Worm (Caenorhabditis elegans) whole organism, L1 larva: ENCODE results near the gene oig-5.

ENCODE experiments used
- C16A3.4 ChIP-seq: fragments of 150-350 bp; optimal IDR thresholded peaks from 2 replicates; lab custom pipeline; 2014; ENCODE audit warnings: missing biosample characterization, missing genetic modification characterization
- Y116A8C.19 ChIP-seq: sonication (generic microtip); optimal IDR thresholded peaks from 2 replicates; lab custom pipeline; 2016; ENCODE audit warnings: missing compliant biosample characterization, missing genetic modification characterization, borderline replicate concordance
- aha-1 ChIP-seq: fragments of 150-350 bp; optimal IDR thresholded peaks from 2 replicates; lab custom pipeline; 2014; ENCODE audit warnings: missing biosample characterization, missing genetic modification characterization
- blmp-1 ChIP-seq: fragments of 150-350 bp; optimal IDR thresholded peaks from 2 replicates; lab custom pipeline; 2014; ENCODE audit warnings: missing biosample characterization, missing genetic modification characterization
- ceh-63 ChIP-seq: fragments of 200-800 bp; sonication (Bioruptor generic); optimal IDR thresholded peaks from 2 replicates; lab custom pipeline; 2018; ENCODE audit warnings: mild to moderate bottlenecking, missing genetic modification characterization, missing compliant biosample characterization
- ces-1 ChIP-seq: fragments of 150-350 bp; optimal IDR thresholded peaks from 2 replicates; lab custom pipeline; 2014; ENCODE audit warnings: missing biosample characterization, missing genetic modification reagents, missing genetic modification characterization
- dpl-1 ChIP-seq, 3 experiments: fragments of 150-350 bp in 2 of 3; sonication (generic microtip) in 1 of 3; optimal IDR thresholded peaks; 2 replicates each; lab custom pipeline; 2014 to 2017; ENCODE audit warnings: missing biosample characterization in 3 of 3, missing genetic modification characterization in 3 of 3, missing genetic modification reagents in 3 of 3
- dsc-1 ChIP-seq: sonication (generic microtip); optimal IDR thresholded peaks from 2 replicates; lab custom pipeline; 2016; ENCODE audit warnings: mild to moderate bottlenecking, missing genetic modification characterization, missing compliant biosample characterization
- efl-1 ChIP-seq, 4 experiments: fragments of 150-350 bp; optimal IDR thresholded peaks in 3 of 4; peaks in 1 of 4; 1 replicate in 1 of 4; 2 replicates in 3 of 4; lab custom pipeline; 2014; ENCODE audit warnings: missing biosample characterization in 2 of 4, missing genetic modification characterization in 2 of 4, missing genetic modification reagents in 2 of 4
- egl-13 ChIP-seq: sonication (generic microtip); optimal IDR thresholded peaks from 2 replicates; lab custom pipeline; 2016; ENCODE audit warnings: missing genotype, missing genetic modification reagents, missing genetic modification characterization, missing compliant biosample characterization
- ets-5 ChIP-seq: fragments of 200-800 bp; sonication (Bioruptor generic); IDR thresholded peaks from 2 replicates; pipeline ENCODE4 v1.3.6; 2022; ENCODE audit warnings: missing genetic modification characterization, missing compliant biosample characterization
- fkh-10 ChIP-seq: sonication (generic microtip); optimal IDR thresholded peaks from 2 replicates; lab custom pipeline; 2017; ENCODE audit warnings: missing biosample characterization, missing genetic modification reagents, missing genetic modification characterization
- fkh-4 ChIP-seq: sonication (generic microtip); optimal IDR thresholded peaks from 2 replicates; lab custom pipeline; 2016; ENCODE audit warnings: missing compliant biosample characterization, missing genetic modification characterization, borderline replicate concordance
- fkh-8 ChIP-seq: sonication (generic microtip); optimal IDR thresholded peaks from 2 replicates; lab custom pipeline; 2016; ENCODE audit warnings: mild to moderate bottlenecking, missing genetic modification characterization, missing compliant biosample characterization
- grh-1 ChIP-seq: fragments of 200-800 bp; sonication (Bioruptor generic); IDR thresholded peaks from 2 replicates; pipeline ENCODE4 v1.3.6; 2022; ENCODE audit warnings: missing genetic modification reagents, missing genetic modification characterization, missing compliant biosample characterization
- hlh-17 ChIP-seq: fragments of 200-800 bp; sonication (Bioruptor generic); optimal IDR thresholded peaks from 2 replicates; lab custom pipeline; 2018; ENCODE audit warnings: missing genetic modification characterization, mild to moderate bottlenecking, missing compliant biosample characterization, moderate library complexity, borderline replicate concordance
- hlh-4 ChIP-seq: sonication (generic microtip); optimal IDR thresholded peaks from 2 replicates; lab custom pipeline; 2016; ENCODE audit warnings: mild to moderate bottlenecking, missing genetic modification characterization, missing compliant biosample characterization
- hpl-2 ChIP-seq: fragments of 150-350 bp; optimal IDR thresholded peaks from 2 replicates; lab custom pipeline; 2014; ENCODE audit warnings: missing biosample characterization, missing genetic modification reagents, missing genetic modification characterization
- irx-1 ChIP-seq: sonication (generic microtip); optimal IDR thresholded peaks from 2 replicates; lab custom pipeline; 2016; ENCODE audit warnings: missing genetic modification characterization, missing compliant biosample characterization
- isw-1 ChIP-seq: fragments of 200-800 bp; sonication (Bioruptor generic); IDR thresholded peaks from 2 replicates; pipeline ENCODE4 v1.3.6; 2022; ENCODE audit warnings: missing genetic modification characterization, missing compliant biosample characterization
- lin-14 ChIP-seq: fragments of 200-800 bp; sonication (Bioruptor generic); optimal IDR thresholded peaks from 2 replicates; lab custom pipeline; 2018; ENCODE audit warnings: mild to moderate bottlenecking, missing genetic modification characterization, moderate library complexity, missing compliant biosample characterization
- lin-35 ChIP-seq, 2 experiments: fragments of 150-350 bp; optimal IDR thresholded peaks; 2 replicates each; lab custom pipeline; 2014; ENCODE audit warnings: missing biosample characterization in 2 of 2, missing genetic modification characterization in 2 of 2, missing genetic modification reagents in 2 of 2
- lin-39 ChIP-seq: fragments of 150-350 bp; optimal IDR thresholded peaks from 2 replicates; lab custom pipeline; 2014; ENCODE audit warnings: missing biosample characterization, missing genetic modification reagents, missing genetic modification characterization
- lir-3 ChIP-seq: sonication (generic microtip); optimal IDR thresholded peaks from 2 replicates; lab custom pipeline; 2016; ENCODE audit warnings: mild to moderate bottlenecking, missing genetic modification characterization, moderate library complexity, missing compliant biosample characterization; ENCODE audit not compliant: poor library complexity
- lsy-2 ChIP-seq, 2 experiments: fragments of 150-350 bp; optimal IDR thresholded peaks; 2 replicates each; lab custom pipeline; 2014; ENCODE audit warnings: missing biosample characterization in 2 of 2, missing genetic modification characterization in 2 of 2
- mdl-1 ChIP-seq, 2 experiments: fragments of 150-350 bp; optimal IDR thresholded peaks; 2 replicates each; lab custom pipeline; 2014 to 2017; ENCODE audit warnings: missing biosample characterization in 2 of 2, missing genetic modification characterization in 2 of 2, inconsistent platforms in 1 of 2
- mep-1 ChIP-seq: fragments of 150-350 bp; optimal IDR thresholded peaks from 2 replicates; lab custom pipeline; 2014; ENCODE audit warnings: missing biosample characterization, missing genetic modification characterization
- nhr-12 ChIP-seq: sonication (generic microtip); optimal IDR thresholded peaks from 2 replicates; lab custom pipeline; 2017; ENCODE audit warnings: missing biosample characterization, missing genetic modification characterization
- nhr-20 ChIP-seq: sonication (generic microtip); optimal IDR thresholded peaks from 2 replicates; lab custom pipeline; 2016; ENCODE audit warnings: mild to moderate bottlenecking, missing genetic modification characterization, missing compliant biosample characterization
- nhr-237 ChIP-seq: fragments of 150-350 bp; optimal IDR thresholded peaks from 2 replicates; lab custom pipeline; 2014; ENCODE audit warnings: missing biosample characterization, missing genetic modification characterization
- nhr-47 ChIP-seq: sonication (generic microtip); optimal IDR thresholded peaks from 2 replicates; lab custom pipeline; 2016; ENCODE audit warnings: mild to moderate bottlenecking, missing genetic modification characterization, moderate library complexity, missing compliant biosample characterization
- nhr-71 ChIP-seq: sonication (generic microtip); optimal IDR thresholded peaks from 2 replicates; lab custom pipeline; 2016; ENCODE audit warnings: mild to moderate bottlenecking, missing genetic modification characterization, moderate library complexity, missing compliant biosample characterization
- nhr-77 ChIP-seq: fragments of 150-350 bp; optimal IDR thresholded peaks from 2 replicates; lab custom pipeline; 2014; ENCODE audit warnings: missing biosample characterization, missing genetic modification characterization
- nhr-84 ChIP-seq: sonication (generic microtip); optimal IDR thresholded peaks from 2 replicates; lab custom pipeline; 2017; ENCODE audit warnings: missing biosample characterization, missing genetic modification characterization
- nhr-85 ChIP-seq: sonication (generic microtip); peaks from one replicate; lab custom pipeline; 2016; ENCODE audit warnings: missing genetic modification characterization, inconsistent platforms, missing compliant biosample characterization
- pag-3 ChIP-seq: sonication (generic microtip); optimal IDR thresholded peaks from 2 replicates; lab custom pipeline; 2017; ENCODE audit warnings: missing genetic modification characterization, mild to moderate bottlenecking, missing compliant biosample characterization, antibody characterized with exemption, borderline replicate concordance; ENCODE audit not compliant: insufficient read depth
- pax-3 ChIP-seq: fragments of 200-800 bp; sonication (Bioruptor generic); optimal IDR thresholded peaks from 2 replicates; lab custom pipeline; 2018; ENCODE audit warnings: mild to moderate bottlenecking, missing genetic modification characterization, moderate library complexity, missing compliant biosample characterization
- pqm-1 ChIP-seq: sonication (generic microtip); optimal IDR thresholded peaks from 3 replicates; lab custom pipeline; 2017; ENCODE audit warnings: missing biosample characterization, missing genetic modification characterization
- snpc-4 ChIP-seq: fragments of 150-350 bp; optimal IDR thresholded peaks from 2 replicates; lab custom pipeline; 2014; ENCODE audit warnings: missing biosample characterization, missing genetic modification characterization
- snu-23 ChIP-seq: sonication (generic microtip); optimal IDR thresholded peaks from 2 replicates; lab custom pipeline; 2016; ENCODE audit warnings: missing genetic modification characterization, missing compliant biosample characterization
- sox-4 ChIP-seq: sonication (generic microtip); optimal IDR thresholded peaks from 2 replicates; lab custom pipeline; 2016; ENCODE audit warnings: missing genetic modification characterization, missing compliant biosample characterization
- sptf-1 ChIP-seq: fragments of 150-350 bp; optimal IDR thresholded peaks from 2 replicates; lab custom pipeline; 2014; ENCODE audit warnings: missing biosample characterization, missing genetic modification characterization
- tbx-2 ChIP-seq: sonication (generic microtip); optimal IDR thresholded peaks from 2 replicates; lab custom pipeline; 2016; ENCODE audit warnings: missing genetic modification characterization, missing compliant biosample characterization
- tlp-1 ChIP-seq: fragments of 150-350 bp; optimal IDR thresholded peaks from 2 replicates; lab custom pipeline; 2014; ENCODE audit warnings: missing biosample characterization, missing genetic modification characterization
- unc-62 ChIP-seq: fragments of 150-350 bp; optimal IDR thresholded peaks from 2 replicates; lab custom pipeline; 2014; ENCODE audit warnings: missing biosample characterization, missing genetic modification reagents, missing genetic modification characterization
- unc-98 ChIP-seq: fragments of 200-800 bp; sonication (Bioruptor generic); IDR thresholded peaks from 2 replicates; pipeline ENCODE4 v1.3.6; 2022; ENCODE audit warnings: missing genetic modification characterization, missing compliant biosample characterization
- vab-15 ChIP-seq: sonication (generic microtip); optimal IDR thresholded peaks from 2 replicates; lab custom pipeline; 2017; ENCODE audit warnings: missing genotype, mild to moderate bottlenecking, missing genetic modification characterization, missing compliant biosample characterization
- xbp-1 ChIP-seq: sonication (generic microtip); optimal IDR thresholded peaks from 2 replicates; lab custom pipeline; 2016; ENCODE audit warnings: missing genetic modification characterization, missing compliant biosample characterization
- zag-1 ChIP-seq: fragments of 150-350 bp; optimal IDR thresholded peaks from 2 replicates; lab custom pipeline; 2014; ENCODE audit warnings: missing biosample characterization, missing genetic modification characterization
- ztf-11 ChIP-seq, 2 experiments: sonication (generic microtip); optimal IDR thresholded peaks; 2 replicates each; lab custom pipeline; 2016 to 2017; ENCODE audit warnings: missing genetic modification characterization in 2 of 2, missing biosample characterization in 1 of 2, missing compliant biosample characterization in 1 of 2

The oig-5 gene

DNA sequence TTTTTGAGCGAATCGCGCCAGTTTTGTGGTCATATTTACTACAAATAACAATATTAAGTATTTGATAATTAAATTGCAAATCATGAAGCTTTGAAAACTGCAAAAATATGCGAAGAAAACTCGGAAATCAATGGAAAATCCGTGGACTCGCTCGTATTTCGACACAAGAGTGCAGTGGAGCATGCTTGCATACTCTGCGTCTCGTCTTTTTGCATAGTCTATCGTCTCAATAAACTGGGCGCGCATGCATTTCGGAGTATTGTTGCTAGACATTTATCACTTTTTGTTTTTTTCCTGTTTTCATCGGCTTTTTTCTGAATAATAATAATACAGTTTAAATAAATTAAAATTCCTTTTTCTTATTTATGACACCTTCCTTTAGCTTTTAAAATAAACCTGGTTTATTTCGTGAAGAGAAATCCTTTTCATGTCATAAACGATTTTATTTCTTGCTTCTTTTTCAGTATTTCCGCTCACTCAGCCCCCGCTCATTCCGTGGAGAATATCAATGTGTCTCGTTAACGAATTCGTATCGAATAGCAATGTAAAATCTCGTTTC, 39.2 kb upstream of the oig-5 start, which contains the start of the genes mrps-7 and Y57G11C.3 (continued):
- no peak for TF ChIP-seq sptf-1 (tag; lab: Kevin White, UChicago)
- peak; percentile 88 for TF ChIP-seq grh-1 (GFP tag; lab: Robert Waterston, UW)
- TF ChIP-seq isw-1 (GFP tag; lab: Robert Waterston, UW), result peak; percentile 96
- peak; percentile 97 for TF ChIP-seq nhr-47 (tag; lab: Kevin White, UChicago)
- TF ChIP-seq mep-1, result peak; percentile 90
- TF ChIP-seq nhr-85 (tag; lab: Kevin White, UChicago), result peak; percentile 96
- TF ChIP-seq lsy-2 (tag; optimal IDR thresholded peaks at IDR 0.05; lab: Kevin White, UChicago), result peak; percentile 95 to 96
- peak; percentile 89 for TF ChIP-seq lin-39 (tag; lab: Kevin White, UChicago)
- peak; percentile 91 for TF ChIP-seq nhr-237 (tag; lab: Kevin White, UChicago)
- peak; percentile 89 for TF ChIP-seq snpc-4 (tag; lab: Kevin White, UChicago)
- peak; percentile 33 for TF ChIP-seq nhr-12 (tag; lab: Kevin White, UChicago)
- peak; percentile 97 for TF ChIP-seq C16A3.4
- peak; percentile 87 for TF ChIP-seq pax-3 (tag; lab: Kevin White, UChicago)
- TF ChIP-seq hlh-4, result no peak
- no peak for TF ChIP-seq unc-62 (GFP tag; lab: Kevin White, UChicago)
- peak; percentile 94 for TF ChIP-seq hpl-2
- TF ChIP-seq mdl-1 (tag; optimal IDR thresholded peaks at IDR 0.05; lab: Kevin White, UChicago), result peak in 1 of 2 experiments; percentile 93
- TF ChIP-seq tlp-1 (tag; lab: Kevin White, UChicago), result no peak
- no peak for TF ChIP-seq unc-98 (GFP tag; lab: Robert Waterston, UW)
- no peak for TF ChIP-seq ceh-63
- no peak for TF ChIP-seq nhr-84 (tag; lab: Kevin White, UChicago)
- TF ChIP-seq dsc-1, result peak; percentile 93
- TF ChIP-seq fkh-8 (tag; lab: Kevin White, UChicago), result peak; percentile 95
- peak; percentile 95 for TF ChIP-seq tbx-2 (tag; lab: Kevin White, UChicago)
- TF ChIP-seq snu-23 (GFP tag; lab: Kevin White, UChicago), result peak; percentile 97
- peak; percentile 97 for TF ChIP-seq nhr-71 (tag; lab: Kevin White, UChicago)
- TF ChIP-seq blmp-1 (tag; lab: Kevin White, UChicago), result peak; percentile 71
- TF ChIP-seq vab-15 (tag; lab: Kevin White, UChicago), result peak; percentile 81
- no peak for TF ChIP-seq ets-5 (GFP tag; lab: Robert Waterston, UW)
- peak; percentile 71 for TF ChIP-seq aha-1
- TF ChIP-seq nhr-77, result peak; percentile 93
- peak; percentile 83 for TF ChIP-seq egl-13 (tag; lab: Kevin White, UChicago)
- peak; percentile 13 for TF ChIP-seq pqm-1
- peak; percentile 71 for TF ChIP-seq lir-3
- TF ChIP-seq nhr-20 (tag; lab: Kevin White, UChicago), result peak; percentile 96
- peak; percentile 81 to 86 (median 86) for TF ChIP-seq dpl-1 (GFP tag; optimal IDR thresholded peaks at IDR 0.05; lab: Kevin White, UChicago)
- peak; percentile 94 for TF ChIP-seq xbp-1 (tag; lab: Kevin White, UChicago)
- peak; percentile 88 for TF ChIP-seq fkh-10
- TF ChIP-seq irx-1 (tag; lab: Kevin White, UChicago), result peak; percentile 89
- peak; percentile 71 for TF ChIP-seq sox-4
- peak; percentile 91 to 95 for TF ChIP-seq efl-1 (optimal IDR thresholded peaks at IDR 0.05; lab: Kevin White, UChicago)
- peak; percentile 84 to 99 for TF ChIP-seq efl-1 (GFP tag; optimal IDR thresholded peaks at IDR 0.05 in 1 of 2; lab: Kevin White, UChicago)
- no peak for TF ChIP-seq ces-1 (GFP tag; lab: Kevin White, UChicago)
- peak; percentile 96 for TF ChIP-seq lin-14 (GFP tag; lab: Kevin White, UChicago)
- no peak for TF ChIP-seq Y116A8C.19
- TF ChIP-seq hlh-17 (GFP tag; lab: Kevin White, UChicago), result no peak
- TF ChIP-seq zag-1 (tag; lab: Kevin White, UChicago), result peak; percentile 57
- TF ChIP-seq fkh-4 (tag; lab: Kevin White, UChicago), result peak; percentile 57
- no peak for TF ChIP-seq pag-3 (tag; lab: Kevin White, UChicago)
- peak; percentile 89 to 94 for TF ChIP-seq lin-35 (GFP tag; optimal IDR thresholded peaks at IDR 0.05; lab: Kevin White, UChicago)
- peak in 1 of 2 experiments; percentile 72 for TF ChIP-seq ztf-11 (tag; optimal IDR thresholded peaks at IDR 0.05; lab: Kevin White, UChicago)
